Fruit fly (Drosophila melanogaster) whole organism, embryonic: ENCODE results near the gene CG4955.

Experiments
- ATbp ChIP-seq: fragments of 200-800 bp; sonication (Bioruptor generic); optimal IDR thresholded peaks from 2 replicates; lab custom pipeline; 2017; ENCODE audit warnings: missing biosample characterization, mild to moderate bottlenecking, missing genetic modification characterization, missing genetic modification reagents
- Antp ChIP-seq: fragments of 200-800 bp; sonication (Bioruptor generic); optimal IDR thresholded peaks from 3 replicates; lab custom pipeline; 2016; ENCODE audit warnings: missing biosample characterization, missing genetic modification characterization
- Atf6 ChIP-seq: fragments of 200-800 bp; sonication (Bioruptor generic); IDR thresholded peaks from 2 replicates; pipeline ENCODE4 v1.3.6; 2022; ENCODE audit warnings: missing biosample characterization, missing genetic modification characterization
- CG10147 ChIP-seq: fragments of 200-800 bp; sonication (Bioruptor generic); optimal IDR thresholded peaks from 2 replicates; lab custom pipeline; 2019; ENCODE audit warnings: missing biosample characterization, mild to moderate bottlenecking, missing genetic modification characterization, moderate library complexity
- CG10462 ChIP-seq: fragments of 200-800 bp; sonication (Bioruptor generic); optimal IDR thresholded peaks from 2 replicates; lab custom pipeline; 2016; ENCODE audit warnings: missing biosample characterization, missing genetic modification characterization
- CG11085 ChIP-seq: fragments of 200-800 bp; sonication (Bioruptor generic); IDR thresholded peaks from 2 replicates; pipeline ENCODE4 v1.3.6; 2022; ENCODE audit warnings: missing biosample characterization, missing genetic modification characterization
- CG1233 ChIP-seq: fragments of 200-800 bp; sonication (Bioruptor generic); optimal IDR thresholded peaks from 4 replicates; lab custom pipeline; 2018; ENCODE audit warnings: missing biosample characterization, mild to moderate bottlenecking, missing genetic modification characterization
- CG13775 ChIP-seq: fragments of 200-800 bp; sonication (Bioruptor generic); optimal IDR thresholded peaks from 3 replicates; lab custom pipeline; 2017; ENCODE audit warnings: missing biosample characterization, mild to moderate bottlenecking, missing genetic modification characterization
- CG2202 ChIP-seq: fragments of 200-800 bp; sonication (Bioruptor generic); optimal IDR thresholded peaks from 2 replicates; lab custom pipeline; 2018; ENCODE audit warnings: missing biosample characterization, mild to moderate bottlenecking, missing genetic modification characterization
- CG30403 ChIP-seq: fragments of 200-800 bp; sonication (Bioruptor generic); optimal IDR thresholded peaks from 3 replicates; lab custom pipeline; 2016; ENCODE audit warnings: missing biosample characterization, missing genetic modification characterization
- CG4282 ChIP-seq: fragments of 200-800 bp; sonication (Bioruptor generic); optimal IDR thresholded peaks from 2 replicates; lab custom pipeline; 2016; ENCODE audit warnings: missing biosample characterization, missing genetic modification characterization
- CG43689 ChIP-seq: fragments of 200-800 bp; sonication (Bioruptor generic); IDR thresholded peaks from 2 replicates; pipeline ENCODE4 v1.3.6; 2022; ENCODE audit warnings: missing biosample characterization, missing genetic modification characterization
- CG4820 ChIP-seq: fragments of 200-800 bp; sonication (Bioruptor generic); optimal IDR thresholded peaks from 3 replicates; lab custom pipeline; 2016; ENCODE audit warnings: missing biosample characterization, missing genetic modification characterization
- CG7372 ChIP-seq: fragments of 200-800 bp; sonication (Bioruptor generic); IDR thresholded peaks from 2 replicates; pipeline ENCODE4 v1.3.6; 2022; ENCODE audit warnings: missing biosample characterization, missing genetic modification characterization
- CG7963 ChIP-seq: fragments of 200-800 bp; sonication (Bioruptor generic); IDR thresholded peaks from 3 replicates; pipeline ENCODE4 v1.3.6; 2022; ENCODE audit warnings: missing biosample characterization, missing genetic modification characterization; ENCODE audit not compliant: partially characterized antibody
- CG8290 ChIP-seq, 3 experiments: fragments of 200-800 bp; sonication (Bioruptor generic); optimal IDR thresholded peaks; 2 replicates each; lab custom pipeline; 2016 to 2019; ENCODE audit warnings: missing biosample characterization in 3 of 3, missing genetic modification characterization in 3 of 3, mild to moderate bottlenecking in 2 of 3, moderate library complexity in 1 of 3
- CHES-1-like ChIP-seq: fragments of 200-800 bp; sonication (Bioruptor generic); optimal IDR thresholded peaks from 2 replicates; lab custom pipeline; 2016; ENCODE audit warnings: missing biosample characterization, missing genetic modification characterization
- Chrac-16 ChIP-seq: fragments of 200-800 bp; sonication (Bioruptor generic); optimal IDR thresholded peaks from 3 replicates; lab custom pipeline; 2016; ENCODE audit warnings: missing biosample characterization, missing genetic modification characterization
- CoRest ChIP-seq: fragments of 200-800 bp; sonication (Bioruptor generic); optimal IDR thresholded peaks from 3 replicates; lab custom pipeline; 2018; ENCODE audit warnings: missing biosample characterization, mild to moderate bottlenecking, missing genetic modification characterization, moderate library complexity
- E2f2 ChIP-seq: fragments of 200-800 bp; sonication (Bioruptor generic); IDR thresholded peaks from 2 replicates; pipeline ENCODE4 v1.3.6; 2022; ENCODE audit warnings: missing biosample characterization, missing genetic modification characterization
- Hand ChIP-seq: fragments of 200-800 bp; sonication (Bioruptor generic); optimal IDR thresholded peaks from 2 replicates; lab custom pipeline; 2017; ENCODE audit warnings: mild to moderate bottlenecking, missing biosample characterization, missing genetic modification reagents, missing genetic modification characterization
- Hr51 ChIP-seq, 2 experiments: fragments of 200-800 bp; sonication (Bioruptor generic); optimal IDR thresholded peaks; 2 replicates in 1 of 2; 3 replicates in 1 of 2; lab custom pipeline; 2016 to 2018; ENCODE audit warnings: missing biosample characterization in 2 of 2, missing genetic modification characterization in 2 of 2, mild to moderate bottlenecking in 1 of 2, moderate library complexity in 1 of 2
- Hsf ChIP-seq: fragments of 200-800 bp; sonication (Bioruptor generic); optimal IDR thresholded peaks from 3 replicates; lab custom pipeline; 2016; ENCODE audit warnings: missing biosample characterization, missing genetic modification characterization
- Kr ChIP-seq: fragments of 200-800 bp; sonication (Bioruptor generic); optimal IDR thresholded peaks from 2 replicates; lab custom pipeline; 2017; ENCODE audit warnings: missing biosample characterization, mild to moderate bottlenecking, missing genetic modification characterization
- NC2α ChIP-seq: fragments of 200-800 bp; sonication (Bioruptor generic); optimal IDR thresholded peaks from 2 replicates; lab custom pipeline; 2016; ENCODE audit warnings: missing biosample characterization, missing genetic modification characterization
- NC2β ChIP-seq: fragments of 200-800 bp; sonication (Bioruptor generic); optimal IDR thresholded peaks from 2 replicates; lab custom pipeline; 2016; ENCODE audit warnings: missing biosample characterization, missing genetic modification characterization
- Nf-YA ChIP-seq: fragments of 200-800 bp; sonication (Bioruptor generic); IDR thresholded peaks from 2 replicates; pipeline ENCODE4 v1.3.6; 2022; ENCODE audit warnings: missing biosample characterization, missing genetic modification characterization
- Oaz ChIP-seq: fragments of 200-800 bp; sonication (Bioruptor generic); IDR thresholded peaks from 2 replicates; pipeline ENCODE4 v1.3.6; 2022; ENCODE audit warnings: missing biosample characterization, missing genetic modification characterization
- Sox100B ChIP-seq: fragments of 200-800 bp; sonication (Bioruptor generic); optimal IDR thresholded peaks from 3 replicates; lab custom pipeline; 2018; ENCODE audit warnings: missing biosample characterization, mild to moderate bottlenecking, missing genetic modification characterization
- Trl ChIP-seq, 3 experiments: fragments of >200 bp in 2 of 3; fragments of 200-800 bp in 1 of 3; sonication (Bioruptor generic) in 1 of 3; optimal IDR thresholded peaks; 2 replicates in 1 of 3; 3 replicates in 2 of 3; lab custom pipeline; 2016 to 2017; ENCODE audit warnings: missing biosample characterization in 1 of 3, missing genetic modification characterization in 1 of 3
- Vsx1 ChIP-seq: fragments of 200-800 bp; sonication (Bioruptor generic); optimal IDR thresholded peaks from 2 replicates; lab custom pipeline; 2017; ENCODE audit warnings: missing biosample characterization, mild to moderate bottlenecking, missing genetic modification characterization, missing genetic modification reagents
- ab ChIP-seq: fragments of 200-800 bp; sonication (Bioruptor generic); optimal IDR thresholded peaks from 2 replicates; lab custom pipeline; 2016; ENCODE audit warnings: missing biosample characterization, missing genetic modification characterization
- amos ChIP-seq: fragments of 200-800 bp; sonication (Bioruptor generic); IDR thresholded peaks from 2 replicates; pipeline ENCODE4 v1.3.6; 2022; ENCODE audit warnings: missing biosample characterization, missing genetic modification characterization; ENCODE audit not compliant: partially characterized antibody
- ato ChIP-seq: fragments of 200-800 bp; sonication (Bioruptor generic); IDR thresholded peaks from 2 replicates; pipeline ENCODE4 v1.3.6; 2022; ENCODE audit warnings: missing biosample characterization, missing genetic modification characterization; ENCODE audit not compliant: partially characterized antibody
- bigmax ChIP-seq: fragments of 200-800 bp; sonication (Bioruptor generic); optimal IDR thresholded peaks from 2 replicates; lab custom pipeline; 2018; ENCODE audit warnings: missing biosample characterization, mild to moderate bottlenecking, missing genetic modification characterization
- dimm ChIP-seq: fragments of 200-800 bp; sonication (Bioruptor generic); IDR thresholded peaks from 2 replicates; pipeline ENCODE4 v1.3.6; 2022; ENCODE audit warnings: missing biosample characterization, missing genetic modification characterization
- ewg ChIP-seq: fragments of 200-800 bp; sonication (Bioruptor generic); optimal IDR thresholded peaks from 3 replicates; lab custom pipeline; 2017; ENCODE audit warnings: mild to moderate bottlenecking, missing biosample characterization, missing genetic modification reagents, missing genetic modification characterization
- ham ChIP-seq: fragments of 200-800 bp; sonication (Bioruptor generic); IDR thresholded peaks from 2 replicates; pipeline ENCODE4 v1.3.6; 2022; ENCODE audit warnings: missing biosample characterization, missing genetic modification characterization
- kay ChIP-seq: fragments of 200-800 bp; sonication (Bioruptor generic); optimal IDR thresholded peaks from 2 replicates; lab custom pipeline; 2016; ENCODE audit warnings: missing biosample characterization, missing genetic modification characterization
- luna ChIP-seq: fragments of 200-800 bp; sonication (Bioruptor generic); optimal IDR thresholded peaks from 2 replicates; lab custom pipeline; 2016; ENCODE audit warnings: missing biosample characterization, missing genetic modification characterization
- pum ChIP-seq: fragments of 200-800 bp; sonication (Bioruptor generic); optimal IDR thresholded peaks from 2 replicates; lab custom pipeline; 2016; ENCODE audit warnings: missing biosample characterization, missing genetic modification characterization
- sens ChIP-seq: fragments of 200-800 bp; sonication (Bioruptor generic); peaks from one replicate; lab custom pipeline; 2016; ENCODE audit warnings: missing biosample characterization, missing genetic modification characterization
- sens-2 ChIP-seq: fragments of 200-800 bp; sonication (Bioruptor generic); IDR thresholded peaks from 2 replicates; pipeline ENCODE4 v1.3.6; 2022; ENCODE audit warnings: missing biosample characterization, missing genetic modification characterization
- slp2 ChIP-seq: fragments of 200-800 bp; sonication (Bioruptor generic); optimal IDR thresholded peaks from 2 replicates; lab custom pipeline; 2016; ENCODE audit warnings: missing biosample characterization, missing genetic modification characterization
- so ChIP-seq: fragments of 200-800 bp; sonication (Bioruptor generic); IDR thresholded peaks from 3 replicates; pipeline ENCODE4 v1.3.6; 2022; ENCODE audit warnings: missing biosample characterization, missing genetic modification characterization
- ssp ChIP-seq: fragments of 200-800 bp; sonication (Bioruptor generic); IDR thresholded peaks from 2 replicates; pipeline ENCODE4 v1.3.6; 2022; ENCODE audit warnings: missing biosample characterization, missing genetic modification characterization
- trem ChIP-seq: fragments of 200-800 bp; optimal IDR thresholded peaks from 3 replicates; lab custom pipeline; 2019; ENCODE audit warnings: missing biosample characterization, mild to moderate bottlenecking, missing genetic modification characterization, moderate library complexity
- unpg ChIP-seq: fragments of 200-800 bp; sonication (Bioruptor generic); optimal IDR thresholded peaks from 3 replicates; lab custom pipeline; 2018; ENCODE audit warnings: missing biosample characterization, mild to moderate bottlenecking, missing genetic modification characterization, moderate library complexity
- zen ChIP-seq: fragments of 200-800 bp; sonication (Bioruptor generic); optimal IDR thresholded peaks from 3 replicates; lab custom pipeline; 2018; ENCODE audit warnings: missing biosample characterization, mild to moderate bottlenecking, missing genetic modification characterization, moderate library complexity

CG4955 gene

DNA sequence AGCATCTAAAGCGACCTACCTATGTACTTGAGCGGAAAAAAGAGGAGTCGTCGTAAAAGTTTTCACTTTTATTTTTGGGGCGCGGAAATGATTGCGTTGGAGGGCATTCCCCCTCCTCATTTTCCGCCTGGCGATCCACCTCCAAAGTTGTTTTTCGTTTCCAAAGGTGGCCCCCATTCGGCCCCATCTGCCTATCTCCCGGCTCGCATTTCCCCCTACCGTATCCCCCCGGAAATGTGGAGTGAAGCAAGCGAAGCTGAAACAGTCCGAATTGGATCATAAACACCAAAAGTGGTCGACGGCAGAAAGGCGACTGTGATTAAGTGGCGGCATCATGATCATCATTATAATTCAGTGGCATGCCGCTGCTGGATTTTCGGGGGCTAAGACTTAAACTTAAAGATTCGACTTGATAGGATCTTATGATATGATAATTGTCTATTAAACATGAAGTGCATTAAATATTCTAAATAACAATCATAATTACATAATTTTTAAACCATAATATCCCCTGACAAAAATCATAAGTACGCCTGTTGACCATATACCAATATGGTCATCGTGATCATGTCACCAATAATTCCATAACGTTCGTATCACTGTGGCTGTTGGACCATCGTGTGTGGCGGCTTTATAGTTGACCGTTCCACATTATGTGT is 42.4 kb downstream of the CG4955 start (continued):
- TF ChIP-seq CG7372, result 0 out of 2 replicates have a peak, but pooled peaks have one; percentile 50
- TF ChIP-seq sens, result peak; percentile 92
- TF ChIP-seq Sox100B, result peak; percentile 68
- peak; percentile 26 for TF ChIP-seq Kr (GFP tag; lab: Kevin White, UChicago)
- TF ChIP-seq Nf-YA (GFP tag; lab: Robert Waterston, UW), result peak; percentile 52
- TF ChIP-seq ham, result no peak
- no peak for TF ChIP-seq NC2α (GFP tag; lab: Kevin White, UChicago)
- no peak for TF ChIP-seq luna
- peak; percentile 61 for TF ChIP-seq Oaz (GFP tag; lab: Robert Waterston, UW)
- TF ChIP-seq Hr51 (GFP tag; optimal IDR thresholded peaks at IDR 0.05; lab: Kevin White, UChicago), result peak; percentile 53 to 86
- no peak for TF ChIP-seq Trl (optimal IDR thresholded peaks at IDR 0.05; lab: Kevin White, UChicago)
- TF ChIP-seq Trl (GFP tag; optimal IDR thresholded peaks at IDR 0.05; lab: Kevin White, UChicago), result peak; percentile 10
- TF ChIP-seq pum (GFP tag; lab: Kevin White, UChicago), result peak; percentile 43
- peak; percentile 35 for TF ChIP-seq CG13775
- peak; percentile 70 for TF ChIP-seq Hsf (GFP tag; lab: Kevin White, UChicago)
- 0 out of 2 replicates have a peak, but pooled peaks have one; percentile 40 for TF ChIP-seq E2f2 (GFP tag; lab: Robert Waterston, UW)
- no peak; the same call in 1 of the 2 replicates for TF ChIP-seq amos (GFP tag; lab: Robert Waterston, UW)
- TF ChIP-seq Hand (GFP tag; lab: Kevin White, UChicago), result peak; percentile 35
- peak; percentile 69 for TF ChIP-seq CG10147 (GFP tag; lab: Kevin White, UChicago)
- TF ChIP-seq so (GFP tag; lab: Robert Waterston, UW), result peak; percentile 83
- TF ChIP-seq CHES-1-like (GFP tag; lab: Kevin White, UChicago), result no peak
- TF ChIP-seq CoRest, result peak; percentile 74
- peak; percentile 46 for TF ChIP-seq ewg (GFP tag; lab: Kevin White, UChicago)
- TF ChIP-seq trem, result peak; percentile 46
- TF ChIP-seq Vsx1, result no peak
- TF ChIP-seq Chrac-16, result peak; percentile 33
- peak; percentile 84 for TF ChIP-seq unpg (GFP tag; lab: Kevin White, UChicago)
- TF ChIP-seq ato (GFP tag; lab: Robert Waterston, UW), result no peak
- TF ChIP-seq slp2 (GFP tag; lab: Kevin White, UChicago), result peak; percentile 34
- TF ChIP-seq ATbp (GFP tag; lab: Kevin White, UChicago), result peak; percentile 47
- no peak for TF ChIP-seq NC2β (GFP tag; lab: Kevin White, UChicago)
- TF ChIP-seq CG4282 (GFP tag; lab: Kevin White, UChicago), result no peak
- TF ChIP-seq CG2202 (tag; lab: Kevin White, UChicago), result peak; percentile 37
- no peak for TF ChIP-seq bigmax (GFP tag; lab: Kevin White, UChicago)
- peak; percentile 62; the same call in 1 of the 2 replicates for TF ChIP-seq Atf6 (GFP tag; lab: Robert Waterston, UW)
- 0 out of 2 replicates have a peak, but pooled peaks have one; percentile 37 for TF ChIP-seq CG11085 (GFP tag; lab: Robert Waterston, UW)
- TF ChIP-seq CG4820, result peak; percentile 46
- peak; percentile 48 for TF ChIP-seq zen (tag; lab: Kevin White, UChicago)
- 0 out of 2 replicates have a peak, but pooled peaks have one; percentile 38 for TF ChIP-seq ssp
- no peak for TF ChIP-seq CG10462 (GFP tag; lab: Kevin White, UChicago)
- peak; percentile 72 for TF ChIP-seq CG43689
- peak; percentile 44 for TF ChIP-seq CG1233
- TF ChIP-seq CG7963 (GFP tag; lab: Robert Waterston, UW), result no peak
- peak; percentile 72 for TF ChIP-seq sens-2 (GFP tag; lab: Robert Waterston, UW)
- TF ChIP-seq kay (GFP tag; lab: Kevin White, UChicago), result peak; percentile 29
- peak; percentile 77 for TF ChIP-seq CG30403 (GFP tag; lab: Kevin White, UChicago)
- TF ChIP-seq Antp (GFP tag; lab: Kevin White, UChicago), result peak; percentile 37
- TF ChIP-seq ab (GFP tag; lab: Kevin White, UChicago), result no peak
- peak; percentile 50; the same call in 1 of the 2 replicates for TF ChIP-seq dimm (GFP tag; lab: Robert Waterston, UW)
- TF ChIP-seq CG8290 (GFP tag; optimal IDR thresholded peaks at IDR 0.05; lab: Kevin White, UChicago), result no peak
- TF ChIP-seq CG8290 (tag; optimal IDR thresholded peaks at IDR 0.05; lab: Kevin White, UChicago), result peak in 1 of 2 experiments; percentile 86
